Worm (Caenorhabditis elegans) whole organism, late embryonic: ENCODE results near the gene rpn-7.

Experiments used
- che-1 ChIP-seq: sonication (generic microtip); optimal IDR thresholded peaks from 2 replicates; lab custom pipeline; 2016; ENCODE audit warnings: mild to moderate bottlenecking, missing genetic modification characterization, missing compliant biosample characterization
- elt-2 ChIP-seq: sonication (generic microtip); optimal IDR thresholded peaks from 2 replicates; lab custom pipeline; 2016; ENCODE audit warnings: missing genetic modification reagents, missing genetic modification characterization, missing compliant biosample characterization
- fkh-10 ChIP-seq: fragments of 150-350 bp; optimal IDR thresholded peaks from 2 replicates; lab custom pipeline; 2014; ENCODE audit warnings: missing biosample characterization, missing genetic modification reagents, missing genetic modification characterization
- hlh-30 ChIP-seq: sonication (generic microtip); optimal IDR thresholded peaks from 2 replicates; lab custom pipeline; 2017; ENCODE audit warnings: antibody characterized with exemption, missing genetic modification characterization, missing compliant biosample characterization; ENCODE audit not compliant: insufficient read depth
- hlh-6 ChIP-seq: sonication (generic microtip); optimal IDR thresholded peaks from 2 replicates; lab custom pipeline; 2016; ENCODE audit warnings: missing genotype, missing genetic modification characterization, missing compliant biosample characterization
- lin-11 ChIP-seq: fragments of 200-800 bp; sonication (Bioruptor generic); optimal IDR thresholded peaks from 2 replicates; lab custom pipeline; 2018; ENCODE audit warnings: mild to moderate bottlenecking, missing genetic modification characterization, missing compliant biosample characterization
- nfya-1 ChIP-seq: sonication (generic microtip); optimal IDR thresholded peaks from 2 replicates; lab custom pipeline; 2017; ENCODE audit warnings: missing genetic modification characterization, mild to moderate bottlenecking, missing compliant biosample characterization, antibody characterized with exemption, moderate library complexity
- nhr-232 ChIP-seq: sonication (generic microtip); optimal IDR thresholded peaks from 2 replicates; lab custom pipeline; 2016; ENCODE audit warnings: missing genetic modification characterization, missing compliant biosample characterization
- pha-4 ChIP-seq: fragments of 150-350 bp; optimal IDR thresholded peaks from 2 replicates; lab custom pipeline; 2018; ENCODE audit warnings: missing biosample characterization, missing genetic modification reagents, missing genetic modification characterization
- pqm-1 ChIP-seq: sonication (generic microtip); optimal IDR thresholded peaks from 2 replicates; lab custom pipeline; 2016; ENCODE audit warnings: missing genetic modification characterization, missing compliant biosample characterization
- ref-2 ChIP-seq: sonication (generic microtip); optimal IDR thresholded peaks from 2 replicates; lab custom pipeline; 2016; ENCODE audit warnings: missing genetic modification characterization, missing compliant biosample characterization
- syd-9 ChIP-seq: sonication (generic microtip); optimal IDR thresholded peaks from 2 replicates; lab custom pipeline; 2016; ENCODE audit warnings: mild to moderate bottlenecking, missing genetic modification characterization, moderate library complexity, missing compliant biosample characterization
- tbx-7 ChIP-seq: sonication (generic microtip); optimal IDR thresholded peaks from 2 replicates; lab custom pipeline; 2016; ENCODE audit warnings: missing genotype, missing genetic modification characterization, missing compliant biosample characterization

ce11 chrIV:9336538-9337090 is 20.2 kb downstream of the rpn-7 start, which contains the start of gene T20D3.5:
- TF ChIP-seq lin-11 (tag; lab: Kevin White, UChicago) (no peak), pha-4 (tag; lab: Kevin White, UChicago) (no peak), fkh-10 (GFP tag; lab: Kevin White, UChicago) (no peak), tbx-7 (tag; lab: Kevin White, UChicago) (no peak), nhr-232 (tag; lab: Kevin White, UChicago) (no peak), pqm-1 (tag; lab: Kevin White, UChicago) (no peak), hlh-30 (tag; lab: Kevin White, UChicago) (no peak), elt-2 (no peak), ref-2 (tag; lab: Kevin White, UChicago) (no peak), che-1 (tag; lab: Kevin White, UChicago) (no peak), hlh-6 (tag; lab: Kevin White, UChicago) (no peak), nfya-1 (tag; lab: Kevin White, UChicago) (no peak), syd-9 (no peak)
